Worm (Caenorhabditis elegans): ENCODE data around the gene spr-3.

Gene spr-3

ce11 chrX:4523315-4523714, 9.4 kb downstream of the spr-3 start:
- TF ChIP-seq nhr-28 (tag; optimal IDR thresholded peaks at IDR 0.05) (peak; percentile 27), attf-4 (tag; optimal IDR thresholded peaks at IDR 0.05) (no peak), mxl-2 (GFP tag; conservative IDR thresholded peaks at IDR 0.05) (no peak), arid-1 (GFP tag; conservative IDR thresholded peaks at IDR 0.05) (no peak), daf-16 (GFP tag; optimal IDR thresholded peaks at IDR 0.05) (no peak), daf-16 (tag; optimal IDR thresholded peaks at IDR 0.05) (peak; percentile 83), nhr-42 (GFP tag; IDR thresholded peaks at IDR 0.05) (no peak), dve-1 (tag; optimal IDR thresholded peaks at IDR 0.05; ENCODE audit: insufficient read depth) (peak; percentile 34), gei-8 (GFP tag; optimal IDR thresholded peaks at IDR 0.05) (no peak), madf-5 (GFP tag; IDR thresholded peaks at IDR 0.05) (no peak), hlh-30 (tag; optimal IDR thresholded peaks at IDR 0.05; ENCODE audit: insufficient read depth) (peak; percentile 6), madf-9 (GFP tag; conservative IDR thresholded peaks at IDR 0.05) (no peak), dmd-8 (GFP tag; IDR thresholded peaks at IDR 0.05) (no peak), egl-43 (GFP tag; IDR thresholded peaks at IDR 0.05) (no peak), hmg-1.1 (GFP tag; IDR thresholded peaks at IDR 0.05) (no peak), dmd-6 (GFP tag; IDR thresholded peaks at IDR 0.05) (peak; percentile 18; the same call in 1 of the 2 replicates), aha-1 (tag) (no peak), daf-8 (GFP tag; IDR thresholded peaks at IDR 0.05) (no peak)

DNA sequence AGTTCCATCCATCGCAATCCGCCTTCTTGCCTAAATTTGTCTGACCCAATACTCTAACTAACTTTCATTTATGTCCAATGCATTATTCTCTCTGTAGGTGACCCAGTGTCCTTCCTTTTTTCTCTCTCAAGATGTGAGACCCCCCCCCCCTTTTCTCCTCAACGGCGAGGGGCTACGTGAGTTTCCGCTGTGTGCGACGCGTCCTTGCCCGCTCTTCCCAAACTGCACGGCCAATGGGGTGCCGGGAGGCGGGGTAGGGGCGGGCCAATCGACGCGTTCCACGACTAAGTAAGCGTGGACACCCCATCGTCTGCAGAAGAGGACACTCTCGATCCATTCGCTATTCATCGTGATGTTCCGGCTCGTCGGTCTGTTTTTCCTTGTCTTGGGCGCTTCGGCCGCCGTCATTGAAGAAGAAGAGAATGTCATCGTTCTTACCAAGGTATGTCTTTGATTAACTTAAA, 10.0 kb downstream of the spr-3 start, which contains the start of gene pdi-2:
TSS of gene pdi-2 (plus strand) at position 269 of the 464 bp plus-strand sequence.
- TF ChIP-seq ces-1 (GFP tag; optimal IDR thresholded peaks at IDR 0.05) (no peak), nhr-237 (tag; optimal IDR thresholded peaks at IDR 0.05) (no peak), ceh-82 (tag; optimal IDR thresholded peaks at IDR 0.05) (no peak), lin-38 (GFP tag; IDR thresholded peaks at IDR 0.05) (peak; percentile 43), aly-2 (tag; optimal IDR thresholded peaks at IDR 0.05) (no peak), daf-19 (GFP tag; conservative IDR thresholded peaks at IDR 0.05) (no peak), snpc-1.2 (GFP tag; IDR thresholded peaks at IDR 0.05) (no peak), spr-3 (GFP tag; optimal IDR thresholded peaks at IDR 0.05) (peak; percentile 91), unc-62 (GFP tag; optimal IDR thresholded peaks at IDR 0.05 in 1 of 2) (peak in 1 of 2 experiments; percentile 91), unc-62 (tag; optimal IDR thresholded peaks at IDR 0.05) (no peak), nhr-25 (tag; optimal IDR thresholded peaks at IDR 0.05; ENCODE audit: borderline replicate concordance, insufficient read depth) (peak; percentile 76), mxl-3 (GFP tag; optimal IDR thresholded peaks at IDR 0.05) (peak; percentile 97), nhr-111 (GFP tag; optimal IDR thresholded peaks at IDR 0.05) (peak; percentile 49), F37D6.2 (tag; optimal IDR thresholded peaks at IDR 0.05) (peak; percentile 8), nhr-76 (tag; optimal IDR thresholded peaks at IDR 0.05) (no peak), nhr-11 (tag; optimal IDR thresholded peaks at IDR 0.05) (peak; percentile 44), php-3 (GFP tag; IDR thresholded peaks at IDR 0.05) (no peak), F26F4.8 (GFP tag; conservative IDR thresholded peaks at IDR 0.05) (no peak), pqm-1 (tag; optimal IDR thresholded peaks at IDR 0.05) (peak; percentile 23), spr-1 (tag; optimal IDR thresholded peaks at IDR 0.05) (no peak), mep-1 (tag; optimal IDR thresholded peaks at IDR 0.05) (peak; percentile 87), snpc-4 (tag; optimal IDR thresholded peaks at IDR 0.05) (no peak), zip-11 (GFP tag; IDR thresholded peaks at IDR 0.05) (no peak), fkh-10 (GFP tag; optimal IDR thresholded peaks at IDR 0.05) (peak; percentile 52), Y75B8A.6 (GFP tag; IDR thresholded peaks at IDR 0.05) (0 out of 2 replicates have a peak, but pooled peaks have one; percentile 25), dmd-8 (GFP tag; IDR thresholded peaks at IDR 0.05) (0 out of 2 replicates have a peak, but pooled peaks have one; percentile 29), ceh-32 (tag; optimal IDR thresholded peaks at IDR 0.05; ENCODE audit: poor library complexity) (no peak), nhr-28 (tag; optimal IDR thresholded peaks at IDR 0.05) (peak; percentile 65), arid-1 (GFP tag; conservative IDR thresholded peaks at IDR 0.05) (peak; percentile 69; the same call in 1 of the 2 replicates), lin-13 (GFP tag; optimal IDR thresholded peaks at IDR 0.05) (peak; percentile 78), lin-29 (GFP tag; IDR thresholded peaks at IDR 0.05) (no peak), nhr-42 (GFP tag; IDR thresholded peaks at IDR 0.05) (no peak), R02D3.7 (tag; optimal IDR thresholded peaks at IDR 0.05) (no peak), hmg-1.1 (GFP tag; IDR thresholded peaks at IDR 0.05) (peak; percentile 86), lim-7 (GFP tag; IDR thresholded peaks at IDR 0.05) (no peak), ztf-7 (tag; optimal IDR thresholded peaks at IDR 0.05) (no peak), mdl-1 (tag; optimal IDR thresholded peaks at IDR 0.05) (peak in 1 of 2 experiments; percentile 68), ztf-11 (tag; optimal IDR thresholded peaks at IDR 0.05) (no peak)

Measured in whole organism, L4 larva.